Fruit fly (Drosophila melanogaster): Measurements from ENCODE around the gene CG11790.

- TF ChIP-seq h (optimal IDR thresholded peaks at IDR 0.05) (no peak), Myc (optimal IDR thresholded peaks at IDR 0.05) (no peak), Sin3A (optimal IDR thresholded peaks at IDR 0.05) (no peak)
Observed at dm6 chr3R:25047504-25047903, at the start of gene CG11790.

All from Kc167 (cell line).